Worm (Caenorhabditis elegans): ENCODE data around the gene psr-1.

ce11 chrIV:4678718-4679117 lies 25.7 kb downstream of the psr-1 start, which contains the start of gene kin-36:
- TF ChIP-seq ama-1 (optimal IDR thresholded peaks at IDR 0.05) (no peak), aly-1 (tag; optimal IDR thresholded peaks at IDR 0.05) (no peak), tra-4 (tag; optimal IDR thresholded peaks at IDR 0.05) (no peak), ceh-36 (tag; optimal IDR thresholded peaks at IDR 0.05) (no peak), ceh-13 (GFP tag; optimal IDR thresholded peaks at IDR 0.05) (no peak), B0310.2 (tag; optimal IDR thresholded peaks at IDR 0.05) (no peak), tbx-37 (GFP tag; conservative IDR thresholded peaks at IDR 0.05) (no peak), hmg-4 (GFP tag; optimal IDR thresholded peaks at IDR 0.05) (no peak), flt-1 (GFP tag; IDR thresholded peaks at IDR 0.05) (no peak), hnd-1 (tag; optimal IDR thresholded peaks at IDR 0.05) (no peak), pes-1 (GFP tag; IDR thresholded peaks at IDR 0.05) (no peak)
